Worm (Caenorhabditis elegans) whole organism, young adult: Measurements from ENCODE around the gene srbc-50.
"Not testable (repeated sequence)": the region's sequence is repeated elsewhere in the genome, so short reads cannot be mapped to it uniquely, and the experiment has no call there.

ENCODE experiments used
- F55B11.4 ChIP-seq: sonication (generic microtip); optimal IDR thresholded peaks from 2 replicates; lab custom pipeline; 2016; ENCODE audit warnings: missing compliant biosample characterization, missing genetic modification characterization, borderline replicate concordance; ENCODE audit not compliant: insufficient read depth
- ceh-100 ChIP-seq: fragments of 200-800 bp; sonication (Bioruptor generic); IDR thresholded peaks from 2 replicates; pipeline ENCODE4 v1.3.6; 2022; ENCODE audit warnings: missing genetic modification reagents, missing genetic modification characterization, missing compliant biosample characterization
- ceh-79 ChIP-seq: sonication (generic microtip); optimal IDR thresholded peaks from 2 replicates; lab custom pipeline; 2017; ENCODE audit warnings: mild to moderate bottlenecking, missing genetic modification characterization, missing compliant biosample characterization
- him-1 ChIP-seq: sonication (generic microtip); optimal IDR thresholded peaks from 2 replicates; lab custom pipeline; 2016; ENCODE audit warnings: missing genotype, missing genetic modification reagents, missing genetic modification characterization, missing compliant biosample characterization
- hmg-1.2 ChIP-seq: fragments of 200-800 bp; sonication (Bioruptor generic); IDR thresholded peaks from 2 replicates; pipeline ENCODE4 v1.3.6; 2022; ENCODE audit warnings: missing genetic modification reagents, missing genetic modification characterization, missing compliant biosample characterization
- lsy-27 ChIP-seq: sonication (generic microtip); optimal IDR thresholded peaks from 2 replicates; lab custom pipeline; 2017; ENCODE audit warnings: missing genetic modification characterization, mild to moderate bottlenecking, missing compliant biosample characterization, antibody characterized with exemption, missing genotype, borderline replicate concordance; ENCODE audit not compliant: insufficient read depth
- ztf-3 ChIP-seq: fragments of 200-800 bp; sonication (Bioruptor generic); optimal IDR thresholded peaks from 2 replicates; lab custom pipeline; 2018; ENCODE audit warnings: mild to moderate bottlenecking, missing genetic modification characterization, missing compliant biosample characterization
- ztf-6 ChIP-seq: fragments of 200-800 bp; sonication (Bioruptor generic); IDR thresholded peaks from 2 replicates; pipeline ENCODE4 v1.3.6; 2022; ENCODE audit warnings: missing genetic modification reagents, missing genetic modification characterization, missing compliant biosample characterization

DNA sequence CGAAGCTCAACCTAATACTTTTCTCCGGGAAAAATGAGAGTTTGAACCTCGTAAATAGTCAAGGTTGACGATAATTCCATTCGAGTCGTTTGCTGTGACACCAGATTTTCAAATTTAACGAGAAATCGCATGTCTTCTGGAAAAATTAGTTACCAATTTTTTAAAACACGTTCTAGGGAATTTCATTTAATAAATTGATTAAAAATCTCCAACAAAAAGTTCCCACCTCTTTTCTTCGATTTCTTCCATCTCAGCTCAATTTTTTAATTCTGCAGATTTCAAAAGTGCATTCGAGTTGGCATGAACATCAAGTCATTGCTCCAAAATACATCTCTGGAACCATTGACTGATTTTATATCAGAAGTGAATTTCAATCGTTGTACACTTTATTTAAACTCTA, 12.8 kb downstream of the srbc-50 start, which contains the start of gene nhr-282:
- TF ChIP-seq ztf-3; ceh-100; hmg-1.2; F55B11.4 (tag; lab: Kevin White, UChicago); lsy-27 (tag; lab: Kevin White, UChicago); him-1 (tag; lab: Kevin White, UChicago); ztf-6; ceh-79 (tag; lab: Kevin White, UChicago): not testable (repeated sequence)
